Fruit fly (Drosophila melanogaster): ENCODE measurements around the gene CG42590.

DNA sequence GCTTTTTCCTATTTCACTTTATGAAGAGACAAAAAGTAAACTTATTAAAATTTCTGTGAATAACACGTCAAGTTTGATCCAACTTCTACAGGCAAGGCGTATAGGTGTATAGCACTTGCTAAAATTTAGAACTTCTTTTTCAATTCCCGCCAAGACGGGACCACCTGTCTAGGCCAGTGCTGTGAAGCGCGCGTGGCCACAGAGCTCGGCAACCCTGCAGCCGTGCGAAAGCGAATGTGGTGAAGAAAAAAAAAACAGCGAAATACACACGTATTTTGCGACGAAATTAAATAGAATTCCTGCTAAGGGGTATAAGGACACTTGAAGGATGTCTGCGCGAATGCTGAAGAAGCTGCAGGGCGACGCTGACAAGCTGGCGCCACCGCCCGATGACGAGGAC is 41.1 kb upstream of the CG42590 start, which contains the start of gene Nulp1:
- TF ChIP-seq EcR (GFP tag; optimal IDR thresholded peaks at IDR 0.05) = no peak
- no peak for TF ChIP-seq Dll (optimal IDR thresholded peaks at IDR 0.05)
